Fruit fly (Drosophila melanogaster) whole organism, prepupa: ENCODE data around the gene apn.

ENCODE experiments used
- CG10669 ChIP-seq: fragments of 200-800 bp; sonication (Bioruptor generic); optimal IDR thresholded peaks from 3 replicates; lab custom pipeline; 2018; ENCODE audit warnings: missing biosample characterization, mild to moderate bottlenecking, missing genetic modification characterization, moderate library complexity
- CG11762 ChIP-seq: fragments of 200-800 bp; sonication (Bioruptor generic); optimal IDR thresholded peaks from 3 replicates; lab custom pipeline; 2016; ENCODE audit warnings: missing biosample characterization, missing genetic modification characterization; ENCODE audit not compliant: insufficient read depth
- CG15336 ChIP-seq: fragments of 200-800 bp; sonication (Bioruptor generic); IDR thresholded peaks from 2 replicates; pipeline ENCODE4 v1.3.6; 2022; ENCODE audit warnings: missing biosample characterization, missing genetic modification characterization
- CG1621 ChIP-seq: fragments of 200-800 bp; sonication (Bioruptor generic); optimal IDR thresholded peaks from 3 replicates; lab custom pipeline; 2018; ENCODE audit warnings: missing biosample characterization, mild to moderate bottlenecking, missing genetic modification characterization
- CG16779 ChIP-seq: fragments of 200-800 bp; sonication (Bioruptor generic); optimal IDR thresholded peaks from 3 replicates; lab custom pipeline; 2017; ENCODE audit warnings: missing biosample characterization, mild to moderate bottlenecking, missing genetic modification characterization
- CG3032 ChIP-seq: fragments of 200-800 bp; optimal IDR thresholded peaks from 2 replicates; lab custom pipeline; 2019; ENCODE audit warnings: missing biosample characterization, mild to moderate bottlenecking, missing genetic modification characterization, moderate library complexity
- CG31627 ChIP-seq: fragments of 200-800 bp; sonication (Bioruptor generic); optimal IDR thresholded peaks from 3 replicates; lab custom pipeline; 2016; ENCODE audit warnings: missing biosample characterization, missing genetic modification characterization
- CG32006 ChIP-seq: fragments of 200-800 bp; sonication (Bioruptor generic); optimal IDR thresholded peaks from 3 replicates; lab custom pipeline; 2017; ENCODE audit warnings: missing biosample characterization, mild to moderate bottlenecking, missing genetic modification characterization
- CG34406 ChIP-seq: fragments of 200-800 bp; sonication (Bioruptor generic); optimal IDR thresholded peaks from 3 replicates; lab custom pipeline; 2016; ENCODE audit warnings: missing biosample characterization, missing genetic modification characterization
- CG3919 ChIP-seq: fragments of 200-800 bp; sonication (Bioruptor generic); optimal IDR thresholded peaks from 3 replicates; lab custom pipeline; 2016; ENCODE audit warnings: missing biosample characterization, missing genetic modification characterization
- CG4318 ChIP-seq: fragments of 200-800 bp; sonication (Bioruptor generic); optimal IDR thresholded peaks from 3 replicates; lab custom pipeline; 2017; ENCODE audit warnings: missing biosample characterization, mild to moderate bottlenecking, missing genetic modification characterization
- CG6163 ChIP-seq: fragments of 200-800 bp; sonication (Bioruptor generic); IDR thresholded peaks from 3 replicates; pipeline ENCODE4 v1.3.6; 2022; ENCODE audit warnings: missing biosample characterization, missing genetic modification characterization
- CG6792 ChIP-seq: fragments of 200-800 bp; sonication (Bioruptor generic); optimal IDR thresholded peaks from 3 replicates; lab custom pipeline; 2016; ENCODE audit warnings: missing biosample characterization, missing genetic modification characterization
- CG6808 ChIP-seq: fragments of 200-800 bp; sonication (Bioruptor generic); optimal IDR thresholded peaks from 3 replicates; lab custom pipeline; 2017; ENCODE audit warnings: missing biosample characterization, missing genetic modification characterization, mild to moderate bottlenecking, moderate library complexity, missing genetic modification reagents
- CG6854 ChIP-seq: fragments of 200-800 bp; sonication (Bioruptor generic); optimal IDR thresholded peaks from 2 replicates; lab custom pipeline; 2017; ENCODE audit warnings: missing biosample characterization, mild to moderate bottlenecking, missing genetic modification characterization
- CG7368 ChIP-seq: fragments of 200-800 bp; sonication (Bioruptor generic); optimal IDR thresholded peaks from 3 replicates; lab custom pipeline; 2016; ENCODE audit warnings: missing biosample characterization, missing genetic modification characterization
- CG8319 ChIP-seq: fragments of 200-800 bp; sonication (Bioruptor generic); optimal IDR thresholded peaks from 3 replicates; lab custom pipeline; 2016; ENCODE audit warnings: missing biosample characterization, missing genetic modification characterization
- CG8632 ChIP-seq: fragments of 200-800 bp; sonication (Bioruptor generic); optimal IDR thresholded peaks from 3 replicates; lab custom pipeline; 2016; ENCODE audit warnings: missing biosample characterization, missing genetic modification characterization
- CG9139 ChIP-seq: fragments of 200-800 bp; sonication (Bioruptor generic); optimal IDR thresholded peaks from 3 replicates; lab custom pipeline; 2017; ENCODE audit warnings: missing biosample characterization, mild to moderate bottlenecking, missing genetic modification characterization
- Eip78C ChIP-seq: fragments of 200-800 bp; sonication (Bioruptor generic); peaks from one replicate; lab custom pipeline; 2016; ENCODE audit warnings: missing biosample characterization, missing genetic modification characterization
- Ets21C ChIP-seq: fragments of 200-800 bp; sonication (Bioruptor generic); optimal IDR thresholded peaks from 3 replicates; lab custom pipeline; 2016; ENCODE audit warnings: missing biosample characterization, missing genetic modification characterization
- Ets96B ChIP-seq: fragments of 200-800 bp; optimal IDR thresholded peaks from 2 replicates; lab custom pipeline; 2019; ENCODE audit warnings: missing biosample characterization, mild to moderate bottlenecking, missing genetic modification characterization, moderate library complexity
- Met ChIP-seq: fragments of 200-800 bp; sonication (Bioruptor generic); optimal IDR thresholded peaks from 3 replicates; lab custom pipeline; 2016; ENCODE audit warnings: missing biosample characterization, missing genetic modification characterization
- Sox102F ChIP-seq: fragments of 200-800 bp; sonication (Bioruptor generic); optimal IDR thresholded peaks from 2 replicates; lab custom pipeline; 2016; ENCODE audit warnings: missing biosample characterization, mild to moderate bottlenecking, missing genetic modification characterization
- Sox14 ChIP-seq: fragments of 200-800 bp; sonication (Bioruptor generic); optimal IDR thresholded peaks from 3 replicates; lab custom pipeline; 2016; ENCODE audit warnings: missing biosample characterization, missing genetic modification characterization
- Sox15 ChIP-seq: fragments of 200-800 bp; sonication (Bioruptor generic); optimal IDR thresholded peaks from 3 replicates; lab custom pipeline; 2016; ENCODE audit warnings: missing biosample characterization, missing genetic modification characterization
- achi ChIP-seq: fragments of 200-800 bp; sonication (Bioruptor generic); optimal IDR thresholded peaks from 3 replicates; lab custom pipeline; 2016; ENCODE audit warnings: missing biosample characterization, missing genetic modification characterization
- cyc ChIP-seq: fragments of 200-800 bp; sonication (Bioruptor generic); optimal IDR thresholded peaks from 3 replicates; lab custom pipeline; 2016; ENCODE audit warnings: missing biosample characterization, missing genetic modification characterization
- eg ChIP-seq: fragments of 200-800 bp; sonication (Bioruptor generic); IDR thresholded peaks from 3 replicates; pipeline ENCODE4 v1.3.6; 2022; ENCODE audit warnings: missing biosample characterization, missing genetic modification characterization
- esn ChIP-seq: fragments of 200-800 bp; sonication (Bioruptor generic); optimal IDR thresholded peaks from 2 replicates; lab custom pipeline; 2016; ENCODE audit warnings: missing biosample characterization, mild to moderate bottlenecking, missing genetic modification characterization, moderate library complexity
- fd59A ChIP-seq: fragments of 200-800 bp; sonication (Bioruptor generic); optimal IDR thresholded peaks from 2 replicates; lab custom pipeline; 2017; ENCODE audit warnings: missing biosample characterization, mild to moderate bottlenecking, missing genetic modification characterization, missing genetic modification reagents
- fkh ChIP-seq: fragments of 200-800 bp; sonication (Bioruptor generic); optimal IDR thresholded peaks from 3 replicates; lab custom pipeline; 2017; ENCODE audit warnings: missing biosample characterization, mild to moderate bottlenecking, missing genetic modification characterization, moderate library complexity
- lz ChIP-seq: fragments of 200-800 bp; sonication (Bioruptor generic); optimal IDR thresholded peaks from 3 replicates; lab custom pipeline; 2016; ENCODE audit warnings: missing biosample characterization, missing genetic modification characterization
- salr ChIP-seq, 2 experiments: fragments of 200-800 bp; sonication (Bioruptor generic); optimal IDR thresholded peaks; 3 replicates each; lab custom pipeline; 2016 to 2018; ENCODE audit warnings: missing biosample characterization in 2 of 2, missing genetic modification characterization in 2 of 2, mild to moderate bottlenecking in 1 of 2
- svp ChIP-seq: fragments of 200-800 bp; sonication (Bioruptor generic); peaks from one replicate; lab custom pipeline; 2016; ENCODE audit warnings: missing biosample characterization, missing genetic modification characterization
- topi ChIP-seq: fragments of 200-800 bp; sonication (Bioruptor generic); optimal IDR thresholded peaks from 3 replicates; lab custom pipeline; 2016; ENCODE audit warnings: missing biosample characterization, missing genetic modification characterization
- vri ChIP-seq: fragments of 200-800 bp; sonication (Bioruptor generic); optimal IDR thresholded peaks from 3 replicates; lab custom pipeline; 2016; ENCODE audit warnings: missing biosample characterization, mild to moderate bottlenecking, missing genetic modification characterization

Gene apn

DNA sequence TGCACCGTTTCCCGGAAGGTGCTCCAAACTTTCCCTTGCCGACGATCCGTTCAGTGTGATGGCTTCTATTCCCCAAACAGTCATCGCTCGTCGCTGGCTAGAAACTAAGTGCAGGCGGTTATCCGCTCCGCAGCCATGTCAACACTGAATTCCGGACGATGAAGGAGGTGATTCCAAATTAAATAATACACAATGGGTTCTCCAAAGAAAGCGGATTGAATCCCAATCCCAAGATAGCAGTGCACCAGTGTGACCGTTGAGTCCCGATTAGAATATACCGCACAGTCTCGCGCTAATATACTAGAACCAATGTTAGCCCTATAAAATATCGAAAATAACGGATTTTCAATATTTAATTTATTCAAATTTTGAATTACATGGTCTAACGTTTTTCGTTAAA, 16.9 kb downstream of the apn start, which contains the start of gene TBC1D5:
Gene TBC1D5 (minus strand): TSS at position 254 of the 400 bp plus-strand sequence.
- peak; percentile 14 for TF ChIP-seq CG6854 (GFP tag; lab: Kevin White, UChicago)
- TF ChIP-seq Sox14 (GFP tag; lab: Kevin White, UChicago) = peak; percentile 8
- no peak for TF ChIP-seq CG4318 (GFP tag; lab: Kevin White, UChicago)
- no peak for TF ChIP-seq CG3032
- peak; percentile 63 for TF ChIP-seq svp (GFP tag; lab: Kevin White, UChicago)
- peak; percentile 69 for TF ChIP-seq Eip78C (GFP tag; lab: Kevin White, UChicago)

DNA sequence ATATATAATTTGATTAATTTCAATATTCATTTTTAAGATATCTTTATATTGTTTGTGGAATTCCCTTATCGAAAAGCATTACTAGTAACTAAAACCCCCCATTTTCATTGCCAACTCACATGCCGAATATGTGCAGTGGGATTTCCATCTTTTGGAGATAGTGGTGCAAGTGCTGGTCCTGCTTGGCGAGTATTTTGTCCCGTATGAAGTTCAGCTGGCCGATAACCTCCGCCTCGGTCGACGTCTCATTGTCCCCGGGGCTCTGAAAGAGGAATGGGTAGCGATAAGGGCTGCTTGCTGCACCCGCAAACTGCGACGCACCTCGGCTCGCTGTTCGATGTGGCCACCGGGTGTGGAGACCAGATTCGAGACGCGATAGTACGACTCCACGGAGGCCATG, 18.0 kb downstream of the apn start:
- TF ChIP-seq Sox14 (GFP tag; lab: Kevin White, UChicago) (peak; percentile 7), Eip78C (GFP tag; lab: Kevin White, UChicago) (peak; percentile 1), svp (GFP tag; lab: Kevin White, UChicago) (peak; percentile 100), Sox15 (no peak)

DNA sequence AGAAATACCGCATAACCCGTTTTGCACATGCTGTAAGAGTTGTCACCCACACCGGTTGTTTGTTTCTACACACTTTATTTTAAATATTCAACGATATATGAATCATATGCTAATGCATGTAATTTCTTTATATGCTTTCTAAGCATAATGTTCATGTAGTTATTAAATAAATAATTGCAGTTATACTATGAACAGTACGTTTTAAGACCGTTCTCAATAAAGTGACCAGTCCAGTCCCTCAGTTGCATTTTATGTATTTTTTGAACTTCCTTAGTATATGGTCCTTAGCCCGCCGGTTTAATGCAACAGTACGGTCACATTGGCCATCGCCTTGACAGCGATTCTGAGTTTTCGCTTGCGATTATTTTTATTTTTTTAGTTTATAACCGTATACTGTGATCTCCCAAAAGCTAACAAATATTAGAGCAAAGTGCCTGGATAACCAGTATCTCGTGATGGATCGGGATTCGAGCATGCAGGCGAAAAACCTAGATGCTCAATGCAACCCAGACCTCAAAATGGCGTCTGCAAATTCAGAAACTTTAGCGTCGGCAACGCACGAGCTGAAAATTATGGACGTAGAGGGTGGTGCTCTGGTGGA, 24.5 kb downstream of the apn start, which contains the start of gene Ravus:
Gene Ravus (minus strand): TSS at position 1 of the 601 bp plus-strand sequence.
- peak; percentile 42 for TF ChIP-seq Ets96B (tag; lab: Kevin White, UChicago)
- peak; percentile 70 for TF ChIP-seq CG31627 (GFP tag; lab: Kevin White, UChicago)
- peak; percentile 20 for TF ChIP-seq CG7368 (GFP tag; lab: Kevin White, UChicago)
- TF ChIP-seq Sox14 (GFP tag; lab: Kevin White, UChicago) = peak; percentile 69
- TF ChIP-seq CG8632 (GFP tag; lab: Kevin White, UChicago) = no peak
- peak; percentile 34 for TF ChIP-seq CG11762 (GFP tag; lab: Kevin White, UChicago)
- TF ChIP-seq esn (GFP tag; lab: Kevin White, UChicago) = peak; percentile 61
- peak; percentile 15 for TF ChIP-seq CG6792 (GFP tag; lab: Kevin White, UChicago)
- peak; percentile 30; the same call in 1 of the 3 replicates for TF ChIP-seq eg (GFP tag; lab: Robert Waterston, UW)
- peak; percentile 79 for TF ChIP-seq svp (GFP tag; lab: Kevin White, UChicago)
- TF ChIP-seq achi (GFP tag; lab: Kevin White, UChicago) = peak; percentile 72
- TF ChIP-seq Sox15 = peak; percentile 36
- TF ChIP-seq CG1621 (tag; lab: Kevin White, UChicago) = no peak
- peak; percentile 63 for TF ChIP-seq CG3032
- no peak for TF ChIP-seq fd59A
- TF ChIP-seq Eip78C (GFP tag; lab: Kevin White, UChicago) = peak; percentile 76
- no peak for TF ChIP-seq Sox102F (GFP tag; lab: Kevin White, UChicago)
- TF ChIP-seq cyc (GFP tag; lab: Kevin White, UChicago) = peak; percentile 52

DNA sequence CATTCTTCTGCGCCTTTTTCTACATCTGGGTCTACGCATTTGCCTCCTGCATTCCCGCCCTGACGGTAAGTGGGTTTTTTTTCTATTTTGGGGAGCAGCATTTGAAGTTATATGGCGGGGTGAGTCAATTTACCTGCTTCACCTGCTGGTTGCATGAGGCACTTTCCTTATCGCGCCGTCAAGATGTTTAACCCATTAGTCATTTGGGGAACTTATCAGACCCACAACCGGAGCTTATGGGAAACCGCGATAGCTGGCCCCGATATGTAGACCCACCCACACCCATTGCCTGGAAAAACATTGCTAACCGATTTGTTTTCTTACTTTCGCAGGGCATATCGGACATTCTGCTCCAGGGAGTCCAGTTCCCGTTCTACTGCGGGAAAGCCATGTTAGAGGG, 26.9 kb downstream of the apn start:
- TF ChIP-seq Sox14 (GFP tag; lab: Kevin White, UChicago) (no peak), CG16779 (tag; lab: Kevin White, UChicago) (no peak), CG3919 (GFP tag; lab: Kevin White, UChicago) (no peak)

DNA sequence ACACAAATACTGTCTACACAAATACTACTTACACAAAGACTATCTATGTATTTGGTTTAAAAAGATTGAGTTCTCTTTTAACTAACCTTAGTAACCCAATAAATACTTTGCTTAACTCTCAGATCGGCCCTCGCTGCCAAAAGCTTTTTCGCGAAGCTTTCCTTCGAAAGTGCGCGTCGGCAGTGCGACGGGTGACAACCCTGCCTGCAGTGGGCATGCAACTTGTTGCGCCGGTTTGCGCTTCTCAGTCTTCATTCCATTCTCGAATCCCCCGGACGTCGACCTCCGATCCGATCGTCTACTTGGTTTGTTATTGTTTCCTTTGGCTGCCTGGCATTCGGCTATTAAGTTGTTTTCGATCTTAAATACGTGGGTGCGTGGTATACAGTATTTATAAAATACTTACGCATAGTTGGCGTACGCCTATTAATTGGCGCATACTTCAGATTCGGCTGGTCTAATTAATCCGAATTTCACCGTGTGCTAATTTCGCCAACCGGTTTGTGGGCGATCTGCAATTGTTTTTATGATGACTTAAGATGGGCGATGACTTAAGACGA, 28.4 kb downstream of the apn start, which contains the start of gene CG11686:
Gene CG11686 (plus strand): TSS at position 243 of the 560 bp plus-strand sequence.
- peak; percentile 56; the same call in 1 of the 2 replicates for TF ChIP-seq CG15336
- peak; percentile 92 for TF ChIP-seq svp (GFP tag; lab: Kevin White, UChicago)
- TF ChIP-seq Sox102F (GFP tag; lab: Kevin White, UChicago) = peak; percentile 51
- peak; percentile 8 for TF ChIP-seq CG34406
- no peak for TF ChIP-seq Ets21C (GFP tag; lab: Kevin White, UChicago)
- TF ChIP-seq Sox14 (GFP tag; lab: Kevin White, UChicago) = peak; percentile 1
- TF ChIP-seq CG6163 (GFP tag; lab: Robert Waterston, UW) = peak; percentile 29; the same call in 1 of the 3 replicates
- TF ChIP-seq fkh = peak; percentile 70
- TF ChIP-seq topi (GFP tag; lab: Kevin White, UChicago) = no peak
- TF ChIP-seq CG32006 = no peak
- peak; percentile 6 for TF ChIP-seq CG8632 (GFP tag; lab: Kevin White, UChicago)
- no peak for TF ChIP-seq CG8319 (GFP tag; lab: Kevin White, UChicago)
- no peak for TF ChIP-seq lz (GFP tag; lab: Kevin White, UChicago)
- no peak for TF ChIP-seq CG4318 (GFP tag; lab: Kevin White, UChicago)
- no peak for TF ChIP-seq CG11762 (GFP tag; lab: Kevin White, UChicago)
- no peak for TF ChIP-seq CG6854 (GFP tag; lab: Kevin White, UChicago)
- no peak for TF ChIP-seq CG6808 (GFP tag; lab: Kevin White, UChicago)
- no peak for TF ChIP-seq CG10669 (GFP tag; lab: Kevin White, UChicago)
- TF ChIP-seq CG3032 = no peak
- no peak for TF ChIP-seq salr (GFP tag; optimal IDR thresholded peaks at IDR 0.05; lab: Kevin White, UChicago)
- no peak for TF ChIP-seq CG31627 (GFP tag; lab: Kevin White, UChicago)
- peak; percentile 51; the same call in 1 of the 3 replicates for TF ChIP-seq eg (GFP tag; lab: Robert Waterston, UW)
- peak; percentile 1 for TF ChIP-seq CG1621 (tag; lab: Kevin White, UChicago)
- TF ChIP-seq esn (GFP tag; lab: Kevin White, UChicago) = peak; percentile 16
- no peak for TF ChIP-seq CG9139 (GFP tag; lab: Kevin White, UChicago)
- TF ChIP-seq Eip78C (GFP tag; lab: Kevin White, UChicago) = peak; percentile 71
- peak; percentile 26 for TF ChIP-seq vri (GFP tag; lab: Kevin White, UChicago)
- TF ChIP-seq Met (GFP tag; lab: Kevin White, UChicago) = peak; percentile 15
